Fruit fly (Drosophila melanogaster) whole organism, prepupa: ENCODE measurements around the gene CG8319.

Experiments
- CG11294 ChIP-seq: fragments of 200-800 bp; sonication (Bioruptor generic); IDR thresholded peaks from 2 replicates; pipeline ENCODE4 v1.3.6; 2022; ENCODE audit warnings: missing biosample characterization, missing genetic modification characterization
- CG16779 ChIP-seq: fragments of 200-800 bp; sonication (Bioruptor generic); optimal IDR thresholded peaks from 3 replicates; lab custom pipeline; 2017; ENCODE audit warnings: missing biosample characterization, mild to moderate bottlenecking, missing genetic modification characterization
- CG31627 ChIP-seq: fragments of 200-800 bp; sonication (Bioruptor generic); optimal IDR thresholded peaks from 3 replicates; lab custom pipeline; 2016; ENCODE audit warnings: missing biosample characterization, missing genetic modification characterization
- CG4318 ChIP-seq: fragments of 200-800 bp; sonication (Bioruptor generic); optimal IDR thresholded peaks from 3 replicates; lab custom pipeline; 2017; ENCODE audit warnings: missing biosample characterization, mild to moderate bottlenecking, missing genetic modification characterization
- CG6808 ChIP-seq: fragments of 200-800 bp; sonication (Bioruptor generic); optimal IDR thresholded peaks from 3 replicates; lab custom pipeline; 2017; ENCODE audit warnings: missing biosample characterization, missing genetic modification characterization, mild to moderate bottlenecking, moderate library complexity, missing genetic modification reagents
- CG8632 ChIP-seq: fragments of 200-800 bp; sonication (Bioruptor generic); optimal IDR thresholded peaks from 3 replicates; lab custom pipeline; 2016; ENCODE audit warnings: missing biosample characterization, missing genetic modification characterization
- Eip93F ChIP-seq: fragments of 200-800 bp; sonication (Bioruptor generic); optimal IDR thresholded peaks from 2 replicates; lab custom pipeline; 2016; ENCODE audit warnings: missing biosample characterization, mild to moderate bottlenecking, missing genetic modification characterization
- Gug ChIP-seq: fragments of 200-800 bp; sonication (Bioruptor generic); IDR thresholded peaks from 2 replicates; pipeline ENCODE4 v1.3.6; 2022; ENCODE audit warnings: missing biosample characterization, missing genetic modification characterization
- Lpt ChIP-seq: fragments of 200-800 bp; sonication (Bioruptor generic); optimal IDR thresholded peaks from 3 replicates; lab custom pipeline; 2016; ENCODE audit warnings: missing biosample characterization, missing genetic modification characterization
- Met ChIP-seq: fragments of 200-800 bp; sonication (Bioruptor generic); optimal IDR thresholded peaks from 3 replicates; lab custom pipeline; 2016; ENCODE audit warnings: missing biosample characterization, missing genetic modification characterization
- cyc ChIP-seq: fragments of 200-800 bp; sonication (Bioruptor generic); optimal IDR thresholded peaks from 3 replicates; lab custom pipeline; 2016; ENCODE audit warnings: missing biosample characterization, missing genetic modification characterization
- pdm3 ChIP-seq: fragments of 200-800 bp; sonication (Bioruptor generic); optimal IDR thresholded peaks from 3 replicates; lab custom pipeline; 2016; ENCODE audit warnings: missing biosample characterization, missing genetic modification characterization
- svp ChIP-seq: fragments of 200-800 bp; sonication (Bioruptor generic); peaks from one replicate; lab custom pipeline; 2016; ENCODE audit warnings: missing biosample characterization, missing genetic modification characterization
- topi ChIP-seq: fragments of 200-800 bp; sonication (Bioruptor generic); optimal IDR thresholded peaks from 3 replicates; lab custom pipeline; 2016; ENCODE audit warnings: missing biosample characterization, missing genetic modification characterization

DNA sequence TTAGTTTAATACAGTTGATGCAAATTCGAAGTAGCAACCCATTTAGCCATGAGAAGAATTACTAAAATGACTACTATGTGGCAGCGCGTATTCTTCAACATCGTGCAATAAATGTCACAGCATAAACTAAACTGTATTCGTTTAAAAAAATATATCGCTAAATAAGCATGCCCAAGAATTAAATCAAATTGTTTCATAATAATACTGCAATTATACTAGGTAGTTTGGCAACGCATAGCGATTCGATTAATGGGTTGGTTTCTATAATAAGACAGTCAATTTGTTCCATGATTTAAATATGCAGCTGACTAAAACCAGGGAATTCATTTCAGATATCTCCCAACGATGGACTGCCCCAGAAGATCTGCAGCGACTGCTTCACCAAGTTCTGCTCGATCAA, 44.0 kb upstream of the CG8319 start, which contains the start of gene CG33654:
- TF ChIP-seq CG4318 (GFP tag; lab: Kevin White, UChicago) = no peak
- TF ChIP-seq svp = no peak
- TF ChIP-seq CG8632 = no peak
- TF ChIP-seq cyc (GFP tag; lab: Kevin White, UChicago) = no peak
- TF ChIP-seq Gug (GFP tag; lab: Robert Waterston, UW) = no peak
- no peak for TF ChIP-seq Eip93F (GFP tag; lab: Kevin White, UChicago)
- TF ChIP-seq CG16779 (tag; lab: Kevin White, UChicago) = no peak
- no peak for TF ChIP-seq topi
- TF ChIP-seq Met (GFP tag; lab: Kevin White, UChicago) = no peak
- no peak for TF ChIP-seq Lpt (GFP tag; lab: Kevin White, UChicago)
- TF ChIP-seq CG11294 (GFP tag; lab: Robert Waterston, UW) = no peak
- TF ChIP-seq pdm3 (GFP tag; lab: Kevin White, UChicago) = no peak
- no peak for TF ChIP-seq CG6808 (GFP tag; lab: Kevin White, UChicago)
- no peak for TF ChIP-seq CG31627 (GFP tag; lab: Kevin White, UChicago)
